Fruit fly (Drosophila melanogaster) whole organism, embryonic: ENCODE results near the gene Ptp10D.
A peak's percentile ranks its signal among the peaks of the same experiment; 100 is the strongest.

Experiments used
- CG10543 ChIP-seq: fragments of 200-800 bp; sonication (Bioruptor generic); optimal IDR thresholded peaks from 3 replicates; lab custom pipeline; 2017; ENCODE audit warnings: missing biosample characterization, mild to moderate bottlenecking, missing genetic modification characterization, moderate library complexity
- CG16815 ChIP-seq: fragments of 200-800 bp; sonication (Bioruptor generic); optimal IDR thresholded peaks from 3 replicates; lab custom pipeline; 2017; ENCODE audit warnings: missing biosample characterization, mild to moderate bottlenecking, missing genetic modification characterization
- CG3847 ChIP-seq: fragments of 200-800 bp; sonication (Bioruptor generic); IDR thresholded peaks from 2 replicates; pipeline ENCODE4 v1.3.6; 2022; ENCODE audit warnings: missing biosample characterization, missing genetic modification characterization
- Dbx ChIP-seq: fragments of 200-800 bp; sonication (Bioruptor generic); IDR thresholded peaks from 3 replicates; pipeline ENCODE4 v1.3.6; 2022; ENCODE audit warnings: missing biosample characterization, missing genetic modification characterization
- Hmr ChIP-seq: fragments of 200-800 bp; sonication (Bioruptor generic); optimal IDR thresholded peaks from 3 replicates; lab custom pipeline; 2017; ENCODE audit warnings: mild to moderate bottlenecking, missing biosample characterization, missing genetic modification reagents, missing genetic modification characterization
- Meics ChIP-seq: fragments of 200-800 bp; sonication (Bioruptor generic); optimal IDR thresholded peaks from 2 replicates; lab custom pipeline; 2017; ENCODE audit warnings: missing biosample characterization, mild to moderate bottlenecking, missing genetic modification characterization
- Optix ChIP-seq: fragments of 200-800 bp; sonication (Bioruptor generic); IDR thresholded peaks from 3 replicates; pipeline ENCODE4 v1.3.6; 2022; ENCODE audit warnings: missing biosample characterization, missing genetic modification characterization
- Taf1 ChIP-seq: fragments of 200-800 bp; sonication (Bioruptor generic); IDR thresholded peaks from 2 replicates; pipeline ENCODE4 v1.3.6; 2022; ENCODE audit warnings: missing biosample characterization, missing genetic modification characterization
- dm ChIP-seq: fragments of 200-800 bp; sonication (Bioruptor generic); optimal IDR thresholded peaks from 3 replicates; lab custom pipeline; 2016; ENCODE audit warnings: missing biosample characterization, missing genetic modification characterization
- oc ChIP-seq: fragments of 200-800 bp; sonication (Bioruptor generic); optimal IDR thresholded peaks from 2 replicates; lab custom pipeline; 2018; ENCODE audit warnings: missing biosample characterization, mild to moderate bottlenecking, missing genetic modification characterization, moderate library complexity

DNA sequence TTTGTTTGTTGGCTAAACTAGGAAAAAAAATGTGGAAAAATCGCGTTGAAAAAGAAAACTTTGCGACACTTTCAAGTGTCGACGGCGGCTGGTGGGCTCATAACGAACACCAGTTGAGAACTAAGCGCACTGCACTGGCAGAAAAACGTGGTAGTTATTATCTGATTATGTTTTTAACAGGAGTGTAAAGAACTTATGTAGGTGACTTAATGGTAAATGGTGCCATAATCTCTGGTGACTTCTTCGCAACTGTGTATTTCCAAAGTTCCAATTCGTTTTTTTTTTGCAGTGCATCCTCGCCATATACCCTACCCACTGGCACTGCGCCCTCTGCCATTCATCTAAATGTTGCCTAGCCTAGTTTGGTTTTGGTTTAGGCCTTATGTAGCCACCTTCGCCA lies 31.2 kb downstream of the Ptp10D start:
- TF ChIP-seq Hmr (GFP tag; lab: Kevin White, UChicago) (no peak), Optix (GFP tag; lab: Robert Waterston, UW) (peak; percentile 33; the same call in 1 of the 3 replicates), Taf1 (GFP tag; lab: Robert Waterston, UW) (no peak), CG10543 (GFP tag; lab: Kevin White, UChicago) (no peak), Meics (no peak), CG3847 (GFP tag; lab: Robert Waterston, UW) (no peak), CG16815 (GFP tag; lab: Kevin White, UChicago) (no peak), Dbx (GFP tag; lab: Robert Waterston, UW) (no peak; the same call in 2 of the 3 replicates), dm (GFP tag; lab: Kevin White, UChicago) (no peak), oc (no peak)
